Fruit fly (Drosophila melanogaster): Measurements from ENCODE around the gene CG14151.

DNA sequence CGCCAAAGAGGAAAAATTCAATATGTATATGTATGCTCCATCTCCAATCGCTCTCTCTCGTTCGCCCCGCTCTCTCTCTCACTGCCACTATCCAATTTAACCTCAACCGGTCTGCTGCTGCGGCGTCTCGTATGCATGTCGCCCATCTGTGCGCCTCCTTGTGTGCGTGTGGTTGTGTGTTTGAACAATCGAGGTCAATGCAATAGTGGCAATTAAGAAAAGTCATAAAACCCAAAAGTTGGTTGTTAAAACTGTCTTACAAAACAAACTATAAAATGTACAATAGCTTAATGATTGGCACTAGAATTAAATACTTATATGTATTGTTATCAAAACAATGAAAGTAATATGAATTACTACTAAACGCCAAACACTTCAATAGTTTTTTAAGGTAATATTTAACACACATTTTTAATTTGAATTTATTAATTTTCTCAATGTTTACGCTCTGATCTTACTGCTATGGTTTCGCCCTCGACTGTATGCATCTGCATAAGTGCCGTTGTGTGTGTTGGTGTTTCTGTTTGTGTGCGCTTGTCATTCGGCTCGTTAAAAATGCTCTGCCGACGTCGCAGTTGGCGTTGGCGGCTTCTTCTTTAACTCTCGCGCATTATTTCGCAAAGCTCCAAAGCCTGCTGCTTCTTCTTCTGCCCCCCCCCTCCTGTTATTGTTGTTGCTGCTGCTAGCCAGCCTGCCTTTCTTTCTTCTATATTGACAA lies 37.3 kb upstream of the CG14151 start:
- TF ChIP-seq Sox14 (GFP tag; optimal IDR thresholded peaks at IDR 0.05), result peak; percentile 97
- peak; percentile 98 for TF ChIP-seq Lpt (GFP tag; optimal IDR thresholded peaks at IDR 0.05)
- TF ChIP-seq CG7368 (GFP tag; optimal IDR thresholded peaks at IDR 0.05), result peak; percentile 96
- peak; percentile 40 for TF ChIP-seq Hr38 (GFP tag; optimal IDR thresholded peaks at IDR 0.05)
- TF ChIP-seq pdm3 (GFP tag; optimal IDR thresholded peaks at IDR 0.05), result peak; percentile 98
- TF ChIP-seq ss (GFP tag; optimal IDR thresholded peaks at IDR 0.05), result peak; percentile 99
- TF ChIP-seq CG1621 (tag; optimal IDR thresholded peaks at IDR 0.05), result peak; percentile 96

All from whole organism, prepupa.